Fruit fly (Drosophila melanogaster): ENCODE measurements around the gene gnu.

gnu gene

DNA sequence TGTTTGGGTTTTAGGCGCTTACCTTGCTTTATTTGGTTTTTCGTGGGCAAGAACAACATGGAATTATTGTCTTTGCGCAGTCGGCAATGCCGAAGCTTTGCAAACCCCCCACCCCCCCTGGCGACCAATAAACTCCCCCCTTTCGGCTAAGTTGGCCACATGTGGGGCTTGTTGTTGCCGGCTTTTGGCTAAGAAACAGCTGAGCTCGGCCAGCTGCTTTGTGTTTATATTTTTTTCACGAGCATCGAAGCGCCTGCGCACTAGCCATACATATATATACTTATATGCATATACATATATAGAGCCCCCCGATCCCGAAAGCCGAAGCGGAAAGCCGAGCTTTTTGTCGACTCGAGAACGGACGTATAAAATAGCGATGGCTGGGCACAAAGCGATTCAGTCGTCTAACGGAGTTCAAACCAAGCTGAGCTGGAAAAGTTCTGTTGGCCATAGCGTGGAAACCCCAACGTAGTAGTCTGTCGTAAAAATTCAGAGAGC is 1.6 kb upstream of the gnu start, which contains the start of gene CG17839 (continued):
- TF ChIP-seq stwl (tag; optimal IDR thresholded peaks at IDR 0.05), result no peak
- peak; percentile 74 for TF ChIP-seq mirr (GFP tag; optimal IDR thresholded peaks at IDR 0.05)
- no peak for TF ChIP-seq Ets97D (GFP tag; optimal IDR thresholded peaks at IDR 0.05)
- TF ChIP-seq CG6791 (GFP tag; IDR thresholded peaks at IDR 0.05; ENCODE audit: partially characterized antibody), result no peak
- peak; percentile 96; the same call in 3 of the 4 replicates for TF ChIP-seq chinmo (GFP tag; IDR thresholded peaks at IDR 0.05; ENCODE audit: partially characterized antibody)
- TF ChIP-seq trh (GFP tag; optimal IDR thresholded peaks at IDR 0.05), result no peak
- no peak for TF ChIP-seq crc (GFP tag; optimal IDR thresholded peaks at IDR 0.05)
- TF ChIP-seq CG9876 (GFP tag; optimal IDR thresholded peaks at IDR 0.05), result no peak
- TF ChIP-seq CG1832 (GFP tag; optimal IDR thresholded peaks at IDR 0.05), result no peak
- no peak for TF ChIP-seq tio (GFP tag; optimal IDR thresholded peaks at IDR 0.05)
- TF ChIP-seq Doc2 (GFP tag; IDR thresholded peaks at IDR 0.05), result no peak
- TF ChIP-seq CG6683 (GFP tag; optimal IDR thresholded peaks at IDR 0.05), result no peak
- TF ChIP-seq Hmx (GFP tag; optimal IDR thresholded peaks at IDR 0.05), result no peak
- no peak for TF ChIP-seq CG11560 (tag; IDR thresholded peaks at IDR 0.05)
- TF ChIP-seq Abd-B (GFP tag; optimal IDR thresholded peaks at IDR 0.05), result no peak
- TF ChIP-seq danr (GFP tag; IDR thresholded peaks at IDR 0.05), result no peak
- no peak for TF ChIP-seq YL-1 (GFP tag; optimal IDR thresholded peaks at IDR 0.05)
- TF ChIP-seq luna (GFP tag; optimal IDR thresholded peaks at IDR 0.05), result no peak
- TF ChIP-seq CG8924 (tag; optimal IDR thresholded peaks at IDR 0.05), result peak; percentile 14
- peak; percentile 29 for TF ChIP-seq HHEX (GFP tag; optimal IDR thresholded peaks at IDR 0.05)
- TF ChIP-seq crol (GFP tag; IDR thresholded peaks at IDR 0.05), result peak; percentile 92
- peak; percentile 76 for TF ChIP-seq Jarid2 (GFP tag; optimal IDR thresholded peaks at IDR 0.05)
- TF ChIP-seq ssp (GFP tag; IDR thresholded peaks at IDR 0.05), result no peak
- no peak for TF ChIP-seq CG12942 (GFP tag; optimal IDR thresholded peaks at IDR 0.05)
- no peak for TF ChIP-seq CG18262 (tag; optimal IDR thresholded peaks at IDR 0.05)
- TF ChIP-seq CG10147 (GFP tag; optimal IDR thresholded peaks at IDR 0.05), result peak; percentile 14
- no peak for TF ChIP-seq br (optimal IDR thresholded peaks at IDR 0.05)
- no peak for TF ChIP-seq CG4424 (GFP tag; optimal IDR thresholded peaks at IDR 0.05)
- TF ChIP-seq CG2875 (GFP tag; optimal IDR thresholded peaks at IDR 0.05), result no peak

DNA sequence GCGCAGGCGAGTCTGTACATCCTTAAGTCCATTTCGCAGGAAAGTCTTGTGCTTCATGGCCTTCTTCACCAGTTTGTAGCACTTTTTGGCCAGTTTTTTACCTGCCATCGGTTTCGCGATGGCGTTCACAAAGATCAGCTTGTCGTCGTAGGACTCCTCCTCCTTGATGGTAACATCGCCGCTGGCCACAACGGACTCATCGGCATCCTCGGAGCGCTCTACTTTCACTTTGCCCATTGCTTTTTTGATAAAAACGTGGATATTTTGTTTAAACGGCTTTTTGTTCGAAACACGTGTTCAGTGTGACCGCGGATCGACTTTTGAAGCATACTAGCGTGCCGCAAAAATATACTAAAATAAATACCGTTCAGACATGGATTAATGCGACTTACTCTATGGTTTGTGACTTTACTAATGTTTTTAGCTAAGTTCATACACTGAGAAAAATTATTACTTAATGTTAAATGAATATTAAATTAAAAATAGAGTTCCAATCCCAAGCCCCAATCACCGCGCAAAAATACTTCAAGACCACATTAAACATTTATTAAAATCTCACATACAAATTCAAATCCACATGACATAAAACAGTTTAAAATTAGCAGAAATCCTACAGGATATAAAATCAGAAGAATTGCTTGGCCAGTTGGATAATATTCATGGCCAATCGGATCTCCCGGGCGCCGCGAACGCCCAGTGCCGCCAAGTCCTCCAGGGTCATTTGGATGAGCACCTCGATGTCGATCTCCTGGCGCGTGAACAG is 1.1 kb downstream of the gnu start, which contains the start of gene NHP2:
Gene NHP2 (minus strand): TSS at position 315 of the 763 bp plus-strand sequence.
- peak; percentile 77 for TF ChIP-seq D19A (tag; optimal IDR thresholded peaks at IDR 0.05)
- peak; percentile 58 for TF ChIP-seq nom (GFP tag; optimal IDR thresholded peaks at IDR 0.05)
- peak; percentile 89 for TF ChIP-seq CG12659 (GFP tag; optimal IDR thresholded peaks at IDR 0.05)
- no peak for TF ChIP-seq kni (GFP tag; optimal IDR thresholded peaks at IDR 0.05)
- peak; percentile 46; the same call in 1 of the 3 replicates for TF ChIP-seq CG7357 (GFP tag; IDR thresholded peaks at IDR 0.05)
- peak; percentile 87 for TF ChIP-seq Atf6 (GFP tag; IDR thresholded peaks at IDR 0.05)
- TF ChIP-seq corto (GFP tag; optimal IDR thresholded peaks at IDR 0.05), result peak; percentile 25
- peak; percentile 50 for TF ChIP-seq Dip3 (GFP tag; optimal IDR thresholded peaks at IDR 0.05)
- peak; percentile 90 for TF ChIP-seq gem (tag; optimal IDR thresholded peaks at IDR 0.05)
- TF ChIP-seq cg (GFP tag; optimal IDR thresholded peaks at IDR 0.05), result no peak
- peak; percentile 86 for TF ChIP-seq gcm (GFP tag; optimal IDR thresholded peaks at IDR 0.05)
- peak; percentile 90 for TF ChIP-seq CG32532 (GFP tag; IDR thresholded peaks at IDR 0.05)
- TF ChIP-seq CG16863 (GFP tag; optimal IDR thresholded peaks at IDR 0.05), result peak; percentile 33
- TF ChIP-seq CrebB (tag; optimal IDR thresholded peaks at IDR 0.05), result peak; percentile 74
- TF ChIP-seq CG10274 (GFP tag; optimal IDR thresholded peaks at IDR 0.05), result no peak
- TF ChIP-seq klu (GFP tag; IDR thresholded peaks at IDR 0.05), result peak; percentile 43; the same call in 1 of the 2 replicates
- peak; percentile 70 for TF ChIP-seq salm (tag; optimal IDR thresholded peaks at IDR 0.05)
- TF ChIP-seq YL-1 (GFP tag; optimal IDR thresholded peaks at IDR 0.05), result peak; percentile 95
- TF ChIP-seq prd (optimal IDR thresholded peaks at IDR 0.05), result no peak
- TF ChIP-seq prd (GFP tag; IDR thresholded peaks at IDR 0.05), result peak; percentile 83
- TF ChIP-seq Jarid2 (GFP tag; optimal IDR thresholded peaks at IDR 0.05), result no peak
- TF ChIP-seq slp2 (GFP tag; optimal IDR thresholded peaks at IDR 0.05), result peak; percentile 39
- TF ChIP-seq her (GFP tag; optimal IDR thresholded peaks at IDR 0.05), result no peak
- TF ChIP-seq ssp (GFP tag; IDR thresholded peaks at IDR 0.05), result peak; percentile 65

All from whole organism, embryonic.